Worm (Caenorhabditis elegans): ENCODE measurements around the gene unc-82.

- TF ChIP-seq repo-1 (tag; optimal IDR thresholded peaks at IDR 0.05) (no peak), let-607 (tag; optimal IDR thresholded peaks at IDR 0.05) (no peak), madf-3 (GFP tag; IDR thresholded peaks at IDR 0.05) (no peak), F37B4.10 (GFP tag; IDR thresholded peaks at IDR 0.05) (no peak), sea-2 (GFP tag; IDR thresholded peaks at IDR 0.05) (no peak), aptf-2 (GFP tag; conservative IDR thresholded peaks at IDR 0.05) (no peak), C17E4.6 (GFP tag; IDR thresholded peaks at IDR 0.05) (no peak), hmg-20 (GFP tag; IDR thresholded peaks at IDR 0.05) (no peak), cebp-1 (GFP tag; IDR thresholded peaks at IDR 0.05) (no peak), cebp-1 (tag; optimal IDR thresholded peaks at IDR 0.05) (no peak), B0261.1 (tag; optimal IDR thresholded peaks at IDR 0.05) (no peak), ama-1 (optimal IDR thresholded peaks at IDR 0.05) (no peak), ama-1 (GFP tag; optimal IDR thresholded peaks at IDR 0.05) (no peak), F22D6.2 (tag; optimal IDR thresholded peaks at IDR 0.05) (no peak), dox-1 (GFP tag; IDR thresholded peaks at IDR 0.05) (no peak), lin-26 (GFP tag; IDR thresholded peaks at IDR 0.05) (no peak)
Measured at ce11 chrIV:7474826-7475225, 50.5 kb downstream of the unc-82 start, which contains the start of gene slc-25A18.2.

Measured in whole organism, young adult.